Worm (Caenorhabditis elegans): Measurements from ENCODE around the gene unc-44.
A peak's percentile ranks its signal among the peaks of the same experiment; 100 is the strongest.

Gene unc-44

DNA sequence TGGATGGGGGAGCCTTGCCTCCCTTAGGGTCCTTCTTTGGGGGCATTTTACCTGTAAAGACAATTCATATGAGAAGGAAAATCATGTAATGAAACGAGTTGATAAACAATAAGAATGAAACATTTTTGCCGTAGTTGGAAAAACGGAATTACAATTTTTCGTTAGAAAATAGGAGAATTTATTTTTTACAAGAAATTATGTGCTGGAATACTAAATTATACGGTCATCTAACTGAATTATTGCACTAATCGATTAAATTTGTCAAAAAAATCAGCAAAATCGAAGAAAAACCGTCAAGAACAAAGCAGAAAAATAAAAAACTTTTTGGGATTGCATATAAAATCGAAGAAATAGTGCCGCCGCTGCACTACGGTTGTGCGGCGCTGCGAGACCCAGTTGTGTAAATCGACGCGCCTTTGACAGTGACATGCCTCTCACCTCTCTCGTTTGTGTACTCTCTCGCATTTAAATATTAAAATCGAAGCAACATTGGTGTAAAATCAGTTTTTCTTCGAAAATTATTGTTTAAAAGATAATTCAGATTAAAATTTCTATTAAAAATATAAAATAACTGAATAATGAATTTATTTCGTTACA, 27.7 kb upstream of the unc-44 start, which contains the start of gene rps-25 (continued):
- TF ChIP-seq dsc-1 (tag; optimal IDR thresholded peaks at IDR 0.05) (peak; percentile 9), skn-1 (tag; optimal IDR thresholded peaks at IDR 0.05) (peak; percentile 75), nhr-19 (GFP tag; conservative IDR thresholded peaks at IDR 0.05) (no peak; the same call in 1 of the 2 replicates), lin-39 (tag; optimal IDR thresholded peaks at IDR 0.05) (peak; percentile 33), swsn-7 (tag; optimal IDR thresholded peaks at IDR 0.05) (peak; percentile 53), ama-1 (optimal IDR thresholded peaks at IDR 0.05) (no peak), ztf-11 (tag; optimal IDR thresholded peaks at IDR 0.05) (no peak), mef-2 (tag; optimal IDR thresholded peaks at IDR 0.05) (no peak), aly-2 (tag; optimal IDR thresholded peaks at IDR 0.05) (no peak), lin-15B (tag; optimal IDR thresholded peaks at IDR 0.05) (peak; percentile 7), blmp-1 (tag; optimal IDR thresholded peaks at IDR 0.05) (peak; percentile 57), ceh-8 (GFP tag; optimal IDR thresholded peaks at IDR 0.05) (no peak), dpl-1 (GFP tag; optimal IDR thresholded peaks at IDR 0.05) (peak; percentile 40 to 62 (median 54)), lin-13 (GFP tag; optimal IDR thresholded peaks at IDR 0.05) (peak; percentile 52)

DNA sequence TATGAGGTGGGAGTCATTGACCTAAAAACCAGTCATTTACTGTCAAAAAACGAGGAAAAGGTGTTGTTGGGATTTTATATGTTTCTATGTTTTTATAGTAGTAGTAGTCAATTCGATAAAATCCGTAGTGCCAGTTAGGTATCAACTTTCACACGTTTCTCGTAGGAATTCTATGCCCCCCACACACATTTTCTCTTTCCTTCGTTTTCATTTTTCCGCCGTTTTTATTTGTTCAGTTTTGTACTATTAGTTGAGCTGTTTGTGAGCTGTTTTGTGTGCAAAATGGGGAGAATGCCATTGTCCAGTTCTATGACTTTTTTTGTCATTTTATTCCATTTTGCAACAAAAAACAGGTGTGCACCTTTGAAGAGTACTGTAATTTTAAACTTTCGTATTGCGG, 26.6 kb upstream of the unc-44 start:
- TF ChIP-seq ceh-88 (GFP tag; IDR thresholded peaks at IDR 0.05) (no peak), aly-2 (tag; optimal IDR thresholded peaks at IDR 0.05) (no peak), blmp-1 (tag; optimal IDR thresholded peaks at IDR 0.05) (peak; percentile 71)

DNA sequence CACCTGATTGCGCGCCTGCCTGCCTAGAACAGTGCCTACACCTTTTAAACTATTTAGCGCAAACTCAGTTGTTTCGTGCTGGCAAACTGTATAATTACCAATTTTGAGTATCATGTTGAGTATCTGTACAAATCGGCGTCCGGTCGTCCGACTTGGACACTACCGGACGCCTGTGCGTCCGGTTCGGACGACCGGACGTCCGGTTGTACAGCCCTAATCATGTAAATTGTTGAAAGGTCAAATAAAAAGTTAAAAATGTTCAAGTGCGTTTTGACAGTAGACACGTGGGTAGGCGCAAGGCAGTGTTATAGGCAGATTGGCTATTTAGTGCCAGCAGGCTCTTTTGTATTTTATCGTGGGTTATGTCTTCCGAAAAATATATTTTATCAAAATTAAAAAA, 25.4 kb upstream of the unc-44 start:
- TF ChIP-seq snpc-4 (tag; optimal IDR thresholded peaks at IDR 0.05), result peak; percentile 15
- no peak for TF ChIP-seq aha-1 (tag; optimal IDR thresholded peaks at IDR 0.05)
- TF ChIP-seq lin-15B (tag; optimal IDR thresholded peaks at IDR 0.05), result no peak

DNA sequence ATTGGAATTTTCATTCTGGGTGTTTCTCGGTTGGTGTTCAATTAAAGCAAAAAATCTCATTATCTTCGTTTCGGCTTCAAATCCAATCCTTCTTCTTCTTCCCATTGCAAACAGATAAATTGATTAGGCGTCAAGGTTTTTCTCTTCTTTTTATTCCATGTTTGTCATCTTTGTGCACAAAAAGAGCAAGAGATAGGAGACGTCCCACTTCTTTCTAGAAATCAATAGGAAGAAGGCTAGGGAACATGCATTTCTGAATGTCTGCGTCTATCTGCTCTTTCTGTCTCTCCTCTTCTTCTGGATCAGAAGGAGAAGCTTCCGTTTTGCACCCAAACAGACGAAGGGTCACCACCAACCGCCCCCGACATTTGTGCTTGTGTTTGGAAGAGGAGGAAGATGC, 22.4 kb upstream of the unc-44 start:
- no peak for TF ChIP-seq ets-5 (GFP tag; IDR thresholded peaks at IDR 0.05)
- TF ChIP-seq egl-13 (tag; optimal IDR thresholded peaks at IDR 0.05), result peak; percentile 28
- TF ChIP-seq irx-1 (tag; optimal IDR thresholded peaks at IDR 0.05), result peak; percentile 43
- peak; percentile 57 for TF ChIP-seq tbx-2 (tag; optimal IDR thresholded peaks at IDR 0.05)
- no peak for TF ChIP-seq nhr-76 (tag; optimal IDR thresholded peaks at IDR 0.05)
- TF ChIP-seq fos-1 (tag; optimal IDR thresholded peaks at IDR 0.05), result no peak
- no peak for TF ChIP-seq nhr-237 (tag; optimal IDR thresholded peaks at IDR 0.05)
- TF ChIP-seq sox-4 (tag; optimal IDR thresholded peaks at IDR 0.05), result no peak
- no peak for TF ChIP-seq hlh-17 (GFP tag; optimal IDR thresholded peaks at IDR 0.05; ENCODE audit: borderline replicate concordance)
- TF ChIP-seq rnt-1 (tag; optimal IDR thresholded peaks at IDR 0.05), result no peak
- TF ChIP-seq ceh-63 (GFP tag; optimal IDR thresholded peaks at IDR 0.05), result no peak
- TF ChIP-seq ceh-82 (tag; optimal IDR thresholded peaks at IDR 0.05), result peak; percentile 29 to 72 (median 52)
- peak; percentile 5 for TF ChIP-seq xbp-1 (tag; optimal IDR thresholded peaks at IDR 0.05)
- no peak for TF ChIP-seq mef-2 (tag; optimal IDR thresholded peaks at IDR 0.05)
- TF ChIP-seq swsn-7 (tag; optimal IDR thresholded peaks at IDR 0.05), result peak; percentile 49
- no peak for TF ChIP-seq nhr-28 (tag; optimal IDR thresholded peaks at IDR 0.05)
- TF ChIP-seq pax-3 (tag; optimal IDR thresholded peaks at IDR 0.05), result no peak
- TF ChIP-seq vab-15 (tag; optimal IDR thresholded peaks at IDR 0.05), result no peak
- TF ChIP-seq ces-1 (GFP tag; optimal IDR thresholded peaks at IDR 0.05), result peak; percentile 71
- no peak for TF ChIP-seq blmp-1 (tag; optimal IDR thresholded peaks at IDR 0.05)
- TF ChIP-seq efl-3 (GFP tag; optimal IDR thresholded peaks at IDR 0.05), result no peak
- TF ChIP-seq unc-62 (GFP tag; optimal IDR thresholded peaks at IDR 0.05), result no peak
- TF ChIP-seq aly-2 (tag; optimal IDR thresholded peaks at IDR 0.05), result peak; percentile 15
- TF ChIP-seq mab-9 (GFP tag; IDR thresholded peaks at IDR 0.05), result peak; percentile 71
- peak; percentile 29 for TF ChIP-seq snu-23 (GFP tag; optimal IDR thresholded peaks at IDR 0.05)
- no peak for TF ChIP-seq nhr-90 (tag; optimal IDR thresholded peaks at IDR 0.05; ENCODE audit: poor library complexity)
- TF ChIP-seq lin-14 (GFP tag; optimal IDR thresholded peaks at IDR 0.05), result peak; percentile 94
- peak in 1 of 2 experiments; percentile 36 for TF ChIP-seq lin-35 (GFP tag; optimal IDR thresholded peaks at IDR 0.05)
- TF ChIP-seq fkh-8 (tag; optimal IDR thresholded peaks at IDR 0.05), result peak; percentile 56
- peak; percentile 64 for TF ChIP-seq zag-1 (tag; optimal IDR thresholded peaks at IDR 0.05)
- no peak for TF ChIP-seq ztf-4 (tag; optimal IDR thresholded peaks at IDR 0.05)
- TF ChIP-seq nhr-47 (tag; optimal IDR thresholded peaks at IDR 0.05), result peak; percentile 65
- peak; percentile 52 for TF ChIP-seq nhr-71 (tag; optimal IDR thresholded peaks at IDR 0.05)
- TF ChIP-seq unc-86 (tag; optimal IDR thresholded peaks at IDR 0.05), result peak; percentile 37
